Worm (Caenorhabditis elegans) whole organism, L3 larva: ENCODE data around the gene ubc-15.
A peak's percentile ranks its signal among the peaks of the same experiment; 100 is the strongest.

Source experiments
- R02D3.7 ChIP-seq: fragments of 150-350 bp; optimal IDR thresholded peaks from 2 replicates; lab custom pipeline; 2014; ENCODE audit warnings: missing biosample characterization, missing genetic modification characterization
- ZK546.5 ChIP-seq: sonication (generic microtip); optimal IDR thresholded peaks from 2 replicates; lab custom pipeline; 2017; ENCODE audit warnings: missing biosample characterization, missing genetic modification characterization
- aly-2 ChIP-seq: fragments of 150-350 bp; optimal IDR thresholded peaks from 2 replicates; lab custom pipeline; 2014; ENCODE audit warnings: missing biosample characterization, missing genetic modification characterization
- ama-1 ChIP-seq: fragments of 150-350 bp; optimal IDR thresholded peaks from 2 replicates; lab custom pipeline; 2018
- ceh-16 ChIP-seq: sonication (generic microtip); optimal IDR thresholded peaks from 2 replicates; lab custom pipeline; 2017; ENCODE audit warnings: missing biosample characterization, missing genetic modification characterization
- ceh-28 ChIP-seq: fragments of 150-350 bp; optimal IDR thresholded peaks from 2 replicates; lab custom pipeline; 2014; ENCODE audit warnings: missing biosample characterization, missing genetic modification reagents, missing genetic modification characterization
- ceh-9 ChIP-seq: sonication (generic microtip); optimal IDR thresholded peaks from 2 replicates; lab custom pipeline; 2018; ENCODE audit warnings: missing biosample characterization, missing genetic modification characterization
- egl-5 ChIP-seq: fragments of 150-350 bp; optimal IDR thresholded peaks from 2 replicates; lab custom pipeline; 2017; ENCODE audit warnings: missing biosample characterization, missing genetic modification reagents, missing genetic modification characterization, inconsistent platforms
- elt-1 ChIP-seq: fragments of 150-350 bp; optimal IDR thresholded peaks from 2 replicates; lab custom pipeline; 2014; ENCODE audit warnings: missing biosample characterization, missing genetic modification characterization
- fkh-10 ChIP-seq: sonication (generic microtip); optimal IDR thresholded peaks from 2 replicates; lab custom pipeline; 2017; ENCODE audit warnings: missing biosample characterization, missing genetic modification reagents, missing genetic modification characterization
- fos-1 ChIP-seq: fragments of 150-350 bp; optimal IDR thresholded peaks from 2 replicates; lab custom pipeline; 2014; ENCODE audit warnings: missing biosample characterization, missing genetic modification characterization
- hmg-11 ChIP-seq: sonication (generic microtip); optimal IDR thresholded peaks from 2 replicates; lab custom pipeline; 2016; ENCODE audit warnings: missing genetic modification characterization, missing compliant biosample characterization
- jun-1 ChIP-seq: fragments of 150-350 bp; optimal IDR thresholded peaks from 2 replicates; lab custom pipeline; 2014; ENCODE audit warnings: missing biosample characterization, missing genetic modification reagents, missing genetic modification characterization
- lin-15B ChIP-seq: fragments of 150-350 bp; optimal IDR thresholded peaks from 2 replicates; lab custom pipeline; 2014; ENCODE audit warnings: missing biosample characterization, missing genetic modification characterization
- lin-39 ChIP-seq: fragments of 150-350 bp; optimal IDR thresholded peaks from 2 replicates; lab custom pipeline; 2018; ENCODE audit warnings: missing biosample characterization, missing genetic modification reagents, missing genetic modification characterization
- lsy-12 ChIP-seq: sonication (generic microtip); optimal IDR thresholded peaks from 2 replicates; lab custom pipeline; 2016; ENCODE audit warnings: mild to moderate bottlenecking, missing genetic modification characterization, missing compliant biosample characterization
- mdl-1 ChIP-seq: fragments of 150-350 bp; optimal IDR thresholded peaks from 2 replicates; lab custom pipeline; 2014; ENCODE audit warnings: missing biosample characterization, missing genetic modification characterization
- mml-1 ChIP-seq: fragments of 150-350 bp; sonication (generic microtip); optimal IDR thresholded peaks from 3 replicates; lab custom pipeline; 2014; ENCODE audit warnings: missing biosample characterization, missing genetic modification characterization
- nfya-1 ChIP-seq: sonication (generic microtip); optimal IDR thresholded peaks from 2 replicates; lab custom pipeline; 2017; ENCODE audit warnings: missing genetic modification characterization, mild to moderate bottlenecking, missing compliant biosample characterization, antibody characterized with exemption, moderate library complexity; ENCODE audit not compliant: insufficient read depth
- nhr-11 ChIP-seq: fragments of 150-350 bp; optimal IDR thresholded peaks from 2 replicates; lab custom pipeline; 2014; ENCODE audit warnings: missing biosample characterization, missing genetic modification characterization
- nhr-12 ChIP-seq: fragments of 150-350 bp; optimal IDR thresholded peaks from 2 replicates; lab custom pipeline; 2014; ENCODE audit warnings: missing biosample characterization, missing genetic modification characterization
- nhr-23 ChIP-seq: fragments of 150-350 bp; optimal IDR thresholded peaks from 2 replicates; lab custom pipeline; 2014; ENCODE audit warnings: missing biosample characterization, missing genetic modification reagents, missing genetic modification characterization
- nhr-237 ChIP-seq: fragments of 150-350 bp; optimal IDR thresholded peaks from 2 replicates; lab custom pipeline; 2014; ENCODE audit warnings: missing biosample characterization, missing genetic modification characterization
- nhr-43 ChIP-seq: sonication (generic microtip); optimal IDR thresholded peaks from 2 replicates; lab custom pipeline; 2016; ENCODE audit warnings: mild to moderate bottlenecking, missing genetic modification characterization, missing compliant biosample characterization; ENCODE audit not compliant: poor library complexity, severe bottlenecking
- nhr-67 ChIP-seq: fragments of 150-350 bp; optimal IDR thresholded peaks from 2 replicates; lab custom pipeline; 2014; ENCODE audit warnings: missing biosample characterization, missing genetic modification characterization
- nhr-76 ChIP-seq: fragments of 150-350 bp; sonication (generic microtip); optimal IDR thresholded peaks from 5 replicates; lab custom pipeline; 2014; ENCODE audit warnings: missing biosample characterization, missing genetic modification characterization
- pha-4 ChIP-seq: fragments of 150-350 bp; optimal IDR thresholded peaks from 2 replicates; lab custom pipeline; 2014; ENCODE audit warnings: missing biosample characterization, missing genetic modification reagents, missing genetic modification characterization
- pqm-1 ChIP-seq: fragments of 150-350 bp; optimal IDR thresholded peaks from 2 replicates; lab custom pipeline; 2017; ENCODE audit warnings: missing biosample characterization, missing genetic modification characterization, inconsistent platforms
- sea-2 ChIP-seq: fragments of 150-350 bp; sonication (generic microtip); optimal IDR thresholded peaks from 4 replicates; lab custom pipeline; 2014; ENCODE audit warnings: missing biosample characterization, missing genetic modification reagents, missing genetic modification characterization
- tbx-2 ChIP-seq: sonication (generic microtip); optimal IDR thresholded peaks from 2 replicates; lab custom pipeline; 2016; ENCODE audit warnings: mild to moderate bottlenecking, missing genetic modification characterization, missing compliant biosample characterization
- unc-62 ChIP-seq: fragments of 150-350 bp; sonication (generic microtip); optimal IDR thresholded peaks from 4 replicates; lab custom pipeline; 2014; ENCODE audit warnings: missing biosample characterization, missing genetic modification reagents, missing genetic modification characterization
- zag-1 ChIP-seq: fragments of 150-350 bp; optimal IDR thresholded peaks from 2 replicates; lab custom pipeline; 2014; ENCODE audit warnings: missing biosample characterization, missing genetic modification characterization
- ztf-11 ChIP-seq: fragments of 150-350 bp; optimal IDR thresholded peaks from 2 replicates; lab custom pipeline; 2014; ENCODE audit warnings: missing biosample characterization, missing genetic modification characterization
- ztf-4 ChIP-seq: fragments of 150-350 bp; optimal IDR thresholded peaks from 2 replicates; lab custom pipeline; 2014; ENCODE audit warnings: missing biosample characterization, missing genetic modification characterization

ubc-15 gene

DNA sequence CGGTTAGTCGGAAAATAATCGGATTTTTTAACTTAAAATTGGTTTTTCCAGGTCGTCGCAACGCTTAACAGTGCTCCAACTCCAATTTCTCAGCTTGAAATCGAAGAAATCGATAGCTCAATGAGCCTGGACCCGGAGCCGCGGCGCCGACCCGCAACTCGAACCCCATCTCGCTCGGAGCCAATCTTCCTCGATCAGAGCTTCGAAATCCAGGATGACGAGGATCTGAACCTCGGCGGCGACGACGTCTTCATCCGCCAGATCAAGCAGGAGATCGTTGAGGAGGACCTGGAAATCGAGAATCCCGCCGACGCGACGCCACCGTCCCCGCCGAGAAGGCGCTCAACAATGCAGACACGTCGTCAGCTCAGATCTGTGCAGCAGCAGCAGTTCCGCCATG lies 6.8 kb upstream of the ubc-15 start:
- TF ChIP-seq R02D3.7 (tag; lab: Kevin White, UChicago) (no peak), unc-62 (GFP tag; lab: Kevin White, UChicago) (no peak), nhr-67 (no peak), egl-5 (tag; lab: Kevin White, UChicago) (no peak), ceh-28 (tag; lab: Kevin White, UChicago) (no peak), elt-1 (no peak), ama-1 (lab: Kevin White, UChicago) (no peak), nhr-23 (tag; lab: Kevin White, UChicago) (no peak)

ce11 chrII:2919074-2919857 lies 5.9 kb upstream of the ubc-15 start, which contains the start of the genes ncap-1 and Y110A2AR.1:
ncap-1 (minus strand) TSS chrII:2919314.
Y110A2AR.1 (plus strand) TSS chrII:2919710.
- no peak for TF ChIP-seq ztf-4 (tag; lab: Kevin White, UChicago)
- TF ChIP-seq nfya-1 (tag; lab: Kevin White, UChicago), result peak; percentile 24
- TF ChIP-seq R02D3.7 (tag; lab: Kevin White, UChicago), result no peak
- no peak for TF ChIP-seq jun-1
- TF ChIP-seq lin-15B, result peak; percentile 10
- peak; percentile 9 for TF ChIP-seq pha-4
- no peak for TF ChIP-seq nhr-76 (tag; lab: Kevin White, UChicago)

DNA sequence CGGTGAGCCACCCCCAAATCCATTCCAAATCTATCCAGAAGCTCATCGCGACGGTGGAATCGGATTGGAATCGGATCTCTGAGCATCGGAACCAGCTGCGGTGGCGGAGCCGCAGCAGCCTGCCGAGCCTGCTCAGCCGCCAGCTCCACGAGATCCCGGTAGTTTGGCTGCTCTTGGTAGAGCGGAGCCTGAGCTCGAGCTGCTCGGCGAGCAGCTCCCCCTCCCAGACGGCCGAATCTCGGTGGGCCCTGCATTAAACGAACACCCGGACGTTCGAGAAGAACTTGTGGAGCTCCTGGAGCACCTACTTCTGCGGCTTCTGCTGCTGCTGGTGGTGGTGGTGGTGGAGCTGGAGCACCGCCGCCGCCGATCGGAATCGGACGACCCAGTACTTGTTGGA lies 9.7 kb downstream of the ubc-15 start:
- TF ChIP-seq unc-62 (GFP tag; lab: Kevin White, UChicago), result no peak
- no peak for TF ChIP-seq zag-1 (tag; lab: Kevin White, UChicago)
- no peak for TF ChIP-seq nhr-76 (tag; lab: Kevin White, UChicago)
- no peak for TF ChIP-seq nhr-11 (tag; lab: Kevin White, UChicago)
- TF ChIP-seq, all 47 proteins: peak for 0

DNA sequence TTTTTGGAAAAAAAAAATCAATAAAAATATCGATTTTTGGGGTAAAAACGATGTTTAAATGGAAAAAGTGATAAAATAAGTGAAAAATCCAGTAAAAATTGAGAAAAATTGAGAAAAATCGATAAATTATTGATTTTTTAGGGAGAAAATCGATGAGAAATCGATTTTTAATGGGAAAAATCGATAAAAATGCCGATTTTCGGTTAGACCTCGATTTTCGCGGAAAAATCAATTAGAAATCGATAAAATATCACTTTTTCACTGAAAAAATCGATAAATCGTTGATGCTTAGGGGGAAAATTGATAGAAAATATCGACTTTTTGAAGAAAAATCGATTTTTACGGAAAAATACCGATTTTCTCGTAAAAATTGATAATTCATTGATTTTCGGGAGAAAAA lies 12.2 kb downstream of the ubc-15 start:
- TF ChIP-seq mdl-1 (tag; lab: Kevin White, UChicago) (no peak), lin-39 (tag; lab: Kevin White, UChicago) (no peak), nhr-237 (no peak), hmg-11 (no peak), ceh-28 (tag; lab: Kevin White, UChicago) (peak; percentile 92), ztf-4 (tag; lab: Kevin White, UChicago) (no peak)

ce11 chrII:2900248-2900647 lies 13.2 kb downstream of the ubc-15 start, which contains the start of gene ubc-26:
ubc-26 (minus strand) TSS chrII:2900348.
- TF ChIP-seq tbx-2 (tag; lab: Kevin White, UChicago), result no peak
- no peak for TF ChIP-seq ZK546.5 (tag; lab: Kevin White, UChicago)
- no peak for TF ChIP-seq fkh-10 (GFP tag; lab: Kevin White, UChicago)
- no peak for TF ChIP-seq fos-1
- TF ChIP-seq nhr-12 (tag; lab: Kevin White, UChicago), result no peak
- no peak for TF ChIP-seq pha-4
- TF ChIP-seq unc-62 (GFP tag; lab: Kevin White, UChicago), result no peak
- TF ChIP-seq aly-2, result no peak
- TF ChIP-seq lsy-12 (tag; lab: Kevin White, UChicago), result no peak
- no peak for TF ChIP-seq ceh-16 (tag; lab: Kevin White, UChicago)
- TF ChIP-seq ztf-11, result no peak
- no peak for TF ChIP-seq lin-39 (tag; lab: Kevin White, UChicago)
- no peak for TF ChIP-seq ceh-9 (tag; lab: Kevin White, UChicago)
- TF ChIP-seq mml-1 (tag; lab: Kevin White, UChicago), result no peak
- TF ChIP-seq sea-2 (GFP tag; lab: Kevin White, UChicago), result no peak
- no peak for TF ChIP-seq ztf-4 (tag; lab: Kevin White, UChicago)
- TF ChIP-seq, all 47 proteins: peak for 0

DNA sequence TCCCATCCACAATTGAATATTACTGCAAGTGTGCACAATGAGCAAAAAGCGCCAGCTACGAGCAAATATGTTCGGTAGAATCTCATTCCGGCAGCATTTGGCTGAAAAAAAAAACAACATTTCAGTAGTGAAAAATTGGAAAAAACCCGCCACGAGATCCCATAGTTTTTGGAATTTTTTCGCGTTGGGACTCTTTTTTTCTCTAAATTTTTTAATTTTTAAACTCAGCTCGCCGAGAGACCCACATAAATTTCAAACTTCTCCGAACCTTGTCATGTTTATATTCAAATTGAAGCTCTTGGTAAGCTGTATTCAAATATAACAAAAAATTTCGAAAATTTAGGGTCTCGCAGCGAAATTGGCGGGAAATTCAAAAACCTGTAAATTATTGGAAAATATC lies 19.1 kb downstream of the ubc-15 start, which contains the start of gene sqv-2:
Gene sqv-2 (minus strand): TSS at position 101 of the 400 bp plus-strand sequence.
- TF ChIP-seq pqm-1 (no peak), egl-5 (tag; lab: Kevin White, UChicago) (no peak), ZK546.5 (tag; lab: Kevin White, UChicago) (no peak), R02D3.7 (tag; lab: Kevin White, UChicago) (no peak), nhr-43 (tag; lab: Kevin White, UChicago) (no peak), nhr-67 (no peak), hmg-11 (no peak), lsy-12 (tag; lab: Kevin White, UChicago) (no peak)
- TF ChIP-seq, all 47 proteins: peak for 0
